Worm (Caenorhabditis elegans) whole organism, L4 larva: ENCODE measurements around the gene cut-2.
A peak's percentile ranks its signal among the peaks of the same experiment; 100 is the strongest.

Source experiments
- D1046.2 ChIP-seq: fragments of 200-800 bp; sonication (Bioruptor generic); IDR thresholded peaks from 2 replicates; pipeline ENCODE4 v1.3.6; 2022; ENCODE audit warnings: missing genetic modification characterization, missing compliant biosample characterization
- F10B5.3 ChIP-seq: sonication (generic microtip); optimal IDR thresholded peaks from 2 replicates; lab custom pipeline; 2016; ENCODE audit warnings: mild to moderate bottlenecking, missing genetic modification characterization, missing compliant biosample characterization
- R02D3.7 ChIP-seq: fragments of 150-350 bp; sonication (generic microtip); optimal IDR thresholded peaks from 3 replicates; lab custom pipeline; 2014; ENCODE audit warnings: missing biosample characterization, missing genetic modification characterization
- Y105C5A.15 ChIP-seq: fragments of 200-800 bp; sonication (Bioruptor generic); IDR thresholded peaks from 2 replicates; pipeline ENCODE4 v1.3.6; 2022; ENCODE audit warnings: missing genetic modification characterization, missing compliant biosample characterization
- ZK337.2 ChIP-seq: fragments of 200-800 bp; sonication (Bioruptor generic); IDR thresholded peaks from 2 replicates; pipeline ENCODE4 v1.3.6; 2022; ENCODE audit warnings: missing genetic modification reagents, missing genetic modification characterization, missing compliant biosample characterization
- aha-1 ChIP-seq: fragments of 150-350 bp; peaks from one replicate; lab custom pipeline; 2014; ENCODE audit warnings: missing biosample characterization, missing genetic modification characterization
- aly-2 ChIP-seq: sonication (generic microtip); optimal IDR thresholded peaks from 2 replicates; lab custom pipeline; 2018; ENCODE audit warnings: missing biosample characterization, missing genetic modification characterization
- ama-1 ChIP-seq: fragments of 150-350 bp; optimal IDR thresholded peaks from 2 replicates; lab custom pipeline; 2014; ENCODE audit warnings: inconsistent platforms, mixed read lengths
- arid-1 ChIP-seq: fragments of 200-800 bp; sonication (Bioruptor generic); conservative IDR thresholded peaks from 2 replicates; pipeline ENCODE4 v1.3.6; 2022; ENCODE audit warnings: missing genetic modification reagents, missing genetic modification characterization, missing compliant biosample characterization
- attf-4 ChIP-seq: sonication (generic microtip); optimal IDR thresholded peaks from 3 replicates; lab custom pipeline; 2017; ENCODE audit warnings: missing biosample characterization, missing genetic modification characterization
- ceh-20 ChIP-seq: fragments of 200-800 bp; sonication (Bioruptor generic); IDR thresholded peaks from 2 replicates; pipeline ENCODE4 v1.3.6; 2022; ENCODE audit warnings: missing genetic modification reagents, missing genetic modification characterization, missing compliant biosample characterization
- ceh-44 ChIP-seq: fragments of 200-800 bp; sonication (Bioruptor generic); IDR thresholded peaks from 2 replicates; pipeline ENCODE4 v1.3.6; 2022; ENCODE audit warnings: missing genetic modification reagents, missing genetic modification characterization, missing compliant biosample characterization
- ceh-62 ChIP-seq: sonication (generic microtip); optimal IDR thresholded peaks from 2 replicates; lab custom pipeline; 2017; ENCODE audit warnings: missing biosample characterization, missing genetic modification characterization
- ceh-82 ChIP-seq: sonication (generic microtip); optimal IDR thresholded peaks from 2 replicates; lab custom pipeline; 2017; ENCODE audit warnings: missing biosample characterization, missing genetic modification characterization
- ctbp-1 ChIP-seq: fragments of 200-800 bp; sonication (Bioruptor generic); IDR thresholded peaks from 2 replicates; pipeline ENCODE4 v1.3.6; 2022; ENCODE audit warnings: missing genetic modification reagents, missing genetic modification characterization, missing compliant biosample characterization
- daf-12 ChIP-seq: fragments of 150-350 bp; optimal IDR thresholded peaks from 2 replicates; lab custom pipeline; 2014; ENCODE audit warnings: missing biosample characterization, missing genetic modification reagents, missing genetic modification characterization
- daf-8 ChIP-seq: fragments of 200-800 bp; sonication (Bioruptor generic); IDR thresholded peaks from 2 replicates; pipeline ENCODE4 v1.3.6; 2022; ENCODE audit warnings: missing genetic modification characterization, missing compliant biosample characterization
- dmd-9 ChIP-seq: fragments of 200-800 bp; sonication (Bioruptor generic); IDR thresholded peaks from 2 replicates; pipeline ENCODE4 v1.3.6; 2022; ENCODE audit warnings: missing genetic modification reagents, missing genetic modification characterization, missing compliant biosample characterization
- dpl-1 ChIP-seq: fragments of 150-350 bp; optimal IDR thresholded peaks from 2 replicates; lab custom pipeline; 2014; ENCODE audit warnings: missing biosample characterization, missing genetic modification reagents, missing genetic modification characterization
- duxl-1 ChIP-seq: sonication (generic microtip); optimal IDR thresholded peaks from 2 replicates; lab custom pipeline; 2016; ENCODE audit warnings: mild to moderate bottlenecking, missing genetic modification characterization, moderate library complexity, missing compliant biosample characterization; ENCODE audit not compliant: poor library complexity
- dve-1 ChIP-seq: sonication (generic microtip); optimal IDR thresholded peaks from 2 replicates; lab custom pipeline; 2017; ENCODE audit warnings: antibody characterized with exemption, mild to moderate bottlenecking, missing genetic modification characterization, missing compliant biosample characterization; ENCODE audit not compliant: insufficient read depth
- egl-43 ChIP-seq: fragments of 200-800 bp; sonication (Bioruptor generic); IDR thresholded peaks from 2 replicates; pipeline ENCODE4 v1.3.6; 2022; ENCODE audit warnings: missing genetic modification reagents, missing genetic modification characterization, missing compliant biosample characterization
- hlh-30 ChIP-seq: sonication (generic microtip); optimal IDR thresholded peaks from 2 replicates; lab custom pipeline; 2017; ENCODE audit warnings: antibody characterized with exemption, mild to moderate bottlenecking, missing genetic modification characterization, missing compliant biosample characterization; ENCODE audit not compliant: insufficient read depth
- hmg-1.1 ChIP-seq: fragments of 200-800 bp; sonication (Bioruptor generic); IDR thresholded peaks from 2 replicates; pipeline ENCODE4 v1.3.6; 2022; ENCODE audit warnings: missing genetic modification reagents, missing genetic modification characterization, missing compliant biosample characterization
- lin-29 ChIP-seq: fragments of 200-800 bp; sonication (Bioruptor generic); IDR thresholded peaks from 2 replicates; pipeline ENCODE4 v1.3.6; 2022; ENCODE audit warnings: missing genetic modification reagents, missing genetic modification characterization, missing compliant biosample characterization
- lin-38 ChIP-seq: fragments of 200-800 bp; sonication (Bioruptor generic); IDR thresholded peaks from 2 replicates; pipeline ENCODE4 v1.3.6; 2022; ENCODE audit warnings: missing genetic modification reagents, missing genetic modification characterization, missing compliant biosample characterization
- madf-5 ChIP-seq, 2 experiments: fragments of 200-800 bp; sonication (Bioruptor generic); IDR thresholded peaks; 2 replicates each; pipeline ENCODE4 v1.3.6; 2022; ENCODE audit warnings: missing compliant biosample characterization in 2 of 2, missing genetic modification characterization in 2 of 2
- mdl-1 ChIP-seq, 2 experiments: fragments of 150-350 bp in 1 of 2; sonication (generic microtip) in 1 of 2; optimal IDR thresholded peaks; 2 replicates each; lab custom pipeline; 2014 to 2017; ENCODE audit warnings: missing biosample characterization in 2 of 2, missing genetic modification characterization in 2 of 2
- mes-2 ChIP-seq: sonication (generic microtip); optimal IDR thresholded peaks from 2 replicates; lab custom pipeline; 2016; ENCODE audit warnings: missing genotype, mild to moderate bottlenecking, missing genetic modification characterization, missing compliant biosample characterization; ENCODE audit not compliant: poor library complexity, severe bottlenecking
- nhr-10 ChIP-seq: fragments of 150-350 bp; optimal IDR thresholded peaks from 2 replicates; lab custom pipeline; 2014; ENCODE audit warnings: missing biosample characterization, missing genetic modification characterization
- nhr-102 ChIP-seq: sonication (generic microtip); optimal IDR thresholded peaks from 2 replicates; lab custom pipeline; 2016; ENCODE audit warnings: mild to moderate bottlenecking, missing genetic modification characterization, moderate library complexity, missing compliant biosample characterization
- nhr-25 ChIP-seq: sonication (generic microtip); optimal IDR thresholded peaks from 2 replicates; lab custom pipeline; 2017; ENCODE audit warnings: missing genetic modification characterization, mild to moderate bottlenecking, missing compliant biosample characterization, antibody characterized with exemption, moderate library complexity, borderline replicate concordance; ENCODE audit not compliant: insufficient read depth
- nhr-28 ChIP-seq: fragments of 150-350 bp; optimal IDR thresholded peaks from 2 replicates; lab custom pipeline; 2014; ENCODE audit warnings: missing biosample characterization, missing genetic modification characterization
- nhr-42 ChIP-seq: fragments of 200-800 bp; sonication (Bioruptor generic); IDR thresholded peaks from 2 replicates; pipeline ENCODE4 v1.3.6; 2022; ENCODE audit warnings: missing genetic modification characterization, missing compliant biosample characterization
- nhr-48 ChIP-seq: sonication (generic microtip); optimal IDR thresholded peaks from 2 replicates; lab custom pipeline; 2016; ENCODE audit warnings: mild to moderate bottlenecking, missing genetic modification characterization, missing compliant biosample characterization
- nhr-6 ChIP-seq: fragments of 150-350 bp; optimal IDR thresholded peaks from 2 replicates; lab custom pipeline; 2014; ENCODE audit warnings: missing biosample characterization, missing genetic modification characterization
- nhr-76 ChIP-seq: fragments of 150-350 bp; optimal IDR thresholded peaks from 2 replicates; lab custom pipeline; 2014; ENCODE audit warnings: missing biosample characterization, missing genetic modification characterization
- pha-4 ChIP-seq, 2 experiments: fragments of 150-350 bp in 1 of 2; fragments of 200-800 bp in 1 of 2; sonication (Bioruptor generic) in 1 of 2; IDR thresholded peaks in 1 of 2; optimal IDR thresholded peaks in 1 of 2; 2 replicates each; pipeline versions ENCODE4 v1.3.6 to Lab custom; 2014 to 2022; ENCODE audit warnings: missing genetic modification characterization in 2 of 2, missing genetic modification reagents in 2 of 2, missing biosample characterization in 1 of 2, missing compliant biosample characterization in 1 of 2
- sdz-12 ChIP-seq: fragments of 200-800 bp; sonication (Bioruptor generic); optimal IDR thresholded peaks from 2 replicates; lab custom pipeline; 2018; ENCODE audit warnings: mild to moderate bottlenecking, missing genetic modification characterization, missing compliant biosample characterization
- set-16 ChIP-seq: fragments of 200-800 bp; sonication (Bioruptor generic); IDR thresholded peaks from 2 replicates; pipeline ENCODE4 v1.3.6; 2022; ENCODE audit warnings: missing genetic modification reagents, missing genetic modification characterization, missing compliant biosample characterization
- snpc-4 ChIP-seq: fragments of 150-350 bp; optimal IDR thresholded peaks from 2 replicates; lab custom pipeline; 2014; ENCODE audit warnings: missing biosample characterization, missing genetic modification characterization
- spr-1 ChIP-seq: sonication (generic microtip); optimal IDR thresholded peaks from 2 replicates; lab custom pipeline; 2016; ENCODE audit warnings: mild to moderate bottlenecking, missing genetic modification characterization, missing compliant biosample characterization
- tra-1 ChIP-seq: fragments of 200-800 bp; sonication (Bioruptor generic); IDR thresholded peaks from 2 replicates; pipeline ENCODE4 v1.3.6; 2022; ENCODE audit warnings: missing genetic modification reagents, missing genetic modification characterization, missing compliant biosample characterization
- unc-130 ChIP-seq: sonication (generic microtip); optimal IDR thresholded peaks from 2 replicates; lab custom pipeline; 2016; ENCODE audit warnings: missing genetic modification reagents, missing genetic modification characterization, missing compliant biosample characterization
- zag-1 ChIP-seq: fragments of 150-350 bp; optimal IDR thresholded peaks from 2 replicates; lab custom pipeline; 2014; ENCODE audit warnings: missing biosample characterization, missing genetic modification characterization
- zfp-2 ChIP-seq: sonication (generic microtip); optimal IDR thresholded peaks from 2 replicates; lab custom pipeline; 2016; ENCODE audit warnings: mild to moderate bottlenecking, missing genetic modification characterization, missing compliant biosample characterization
- zip-11 ChIP-seq: fragments of 200-800 bp; sonication (Bioruptor generic); IDR thresholded peaks from 2 replicates; pipeline ENCODE4 v1.3.6; 2022; ENCODE audit warnings: missing genetic modification characterization, missing compliant biosample characterization
- ztf-7 ChIP-seq: fragments of 150-350 bp; optimal IDR thresholded peaks from 2 replicates; lab custom pipeline; 2014; ENCODE audit warnings: missing biosample characterization, missing genetic modification characterization

Gene cut-2

ce11 chrV:13411992-13412298, 2.8 kb upstream of the cut-2 start:
- TF ChIP-seq hlh-30 = peak; percentile 78
- no peak for TF ChIP-seq nhr-76 (tag; lab: Kevin White, UChicago)

- no peak for TF ChIP-seq arid-1 (GFP tag; lab: Robert Waterston, UW)
- TF ChIP-seq ama-1 = no peak
- no peak for TF ChIP-seq dve-1
- no peak for TF ChIP-seq attf-4
- TF ChIP-seq ceh-82 (tag; lab: Kevin White, UChicago) = no peak
- TF ChIP-seq zip-11 (GFP tag; lab: Robert Waterston, UW) = no peak
- no peak for TF ChIP-seq nhr-28 (tag; lab: Kevin White, UChicago)
- TF ChIP-seq ctbp-1 (GFP tag; lab: Robert Waterston, UW) = no peak
- TF ChIP-seq daf-12 = no peak
- no peak for TF ChIP-seq zfp-2
- TF ChIP-seq mes-2 (tag; lab: Kevin White, UChicago) = no peak
- no peak for TF ChIP-seq ceh-44
- TF ChIP-seq aha-1 (tag; lab: Kevin White, UChicago) = no peak
- no peak for TF ChIP-seq snpc-4 (tag; lab: Kevin White, UChicago)
Observed at ce11 chrV:13413301-13413700, 1.4 kb upstream of the cut-2 start.

- no peak for TF ChIP-seq nhr-42
- no peak for TF ChIP-seq ztf-7 (tag; lab: Kevin White, UChicago)
- TF ChIP-seq spr-1 = no peak
- no peak for TF ChIP-seq ama-1
- no peak for TF ChIP-seq lin-38 (GFP tag; lab: Robert Waterston, UW)
- no peak for TF ChIP-seq zag-1 (tag; lab: Kevin White, UChicago)
- TF ChIP-seq egl-43 (GFP tag; lab: Robert Waterston, UW) = no peak
- TF ChIP-seq sdz-12 (GFP tag; lab: Kevin White, UChicago) = no peak
- no peak for TF ChIP-seq daf-8 (GFP tag; lab: Robert Waterston, UW)
- TF ChIP-seq ZK337.2 (GFP tag; lab: Robert Waterston, UW) = no peak
- no peak for TF ChIP-seq hlh-30
- TF ChIP-seq nhr-10 (tag; lab: Kevin White, UChicago) = no peak
- TF ChIP-seq aly-2 (tag; lab: Kevin White, UChicago) = no peak
- no peak for TF ChIP-seq unc-130 (GFP tag; lab: Kevin White, UChicago)
- peak; percentile 70; the same call in 1 of the 2 replicates for TF ChIP-seq pha-4 (GFP tag; IDR thresholded peaks at IDR 0.05; lab: Robert Waterston, UW)
- TF ChIP-seq pha-4 (tag; optimal IDR thresholded peaks at IDR 0.05; lab: Kevin White, UChicago) = no peak
- TF ChIP-seq D1046.2 (GFP tag; lab: Robert Waterston, UW) = no peak
- no peak for TF ChIP-seq dpl-1 (GFP tag; lab: Kevin White, UChicago)
- TF ChIP-seq hmg-1.1 = 0 out of 2 replicates have a peak, but pooled peaks have one; percentile 43
- TF ChIP-seq nhr-25 (tag; lab: Kevin White, UChicago) = no peak
- TF ChIP-seq nhr-6 (tag; lab: Kevin White, UChicago) = no peak
- TF ChIP-seq R02D3.7 (tag; lab: Kevin White, UChicago) = no peak
- TF ChIP-seq dmd-9 (GFP tag; lab: Robert Waterston, UW) = 0 out of 2 replicates have a peak, but pooled peaks have one; percentile 40
- no peak for TF ChIP-seq nhr-102 (tag; lab: Kevin White, UChicago)
- peak; percentile 99 for TF ChIP-seq set-16 (GFP tag; lab: Robert Waterston, UW)
- TF ChIP-seq ctbp-1 (GFP tag; lab: Robert Waterston, UW) = 0 out of 2 replicates have a peak, but pooled peaks have one; percentile 20
- TF ChIP-seq F10B5.3 (tag; lab: Kevin White, UChicago) = peak; percentile 6
- TF ChIP-seq madf-5 (GFP tag; IDR thresholded peaks at IDR 0.05; lab: Robert Waterston, UW) = no peak
- no peak for TF ChIP-seq mdl-1 (tag; optimal IDR thresholded peaks at IDR 0.05; lab: Kevin White, UChicago)
- TF ChIP-seq ceh-20 (GFP tag; lab: Robert Waterston, UW) = no peak
- TF ChIP-seq ceh-62 (tag; lab: Kevin White, UChicago) = no peak
- no peak for TF ChIP-seq arid-1 (GFP tag; lab: Robert Waterston, UW)
- TF ChIP-seq lin-29 = no peak
- TF ChIP-seq Y105C5A.15 (GFP tag; lab: Robert Waterston, UW) = no peak
- TF ChIP-seq nhr-48 = no peak
- no peak for TF ChIP-seq tra-1 (GFP tag; lab: Robert Waterston, UW)
- TF ChIP-seq mes-2 (tag; lab: Kevin White, UChicago) = no peak
- no peak for TF ChIP-seq nhr-28 (tag; lab: Kevin White, UChicago)
- no peak for TF ChIP-seq duxl-1 (tag; lab: Kevin White, UChicago)
- TF ChIP-seq aha-1 (tag; lab: Kevin White, UChicago) = peak; percentile 89
- no peak for TF ChIP-seq daf-12
Observed at ce11 chrV:13415462-13415861, 713 bp downstream of the cut-2 start.
